Fruit fly (Drosophila melanogaster): ENCODE measurements around the gene CG12689.

CG12689 gene

DNA sequence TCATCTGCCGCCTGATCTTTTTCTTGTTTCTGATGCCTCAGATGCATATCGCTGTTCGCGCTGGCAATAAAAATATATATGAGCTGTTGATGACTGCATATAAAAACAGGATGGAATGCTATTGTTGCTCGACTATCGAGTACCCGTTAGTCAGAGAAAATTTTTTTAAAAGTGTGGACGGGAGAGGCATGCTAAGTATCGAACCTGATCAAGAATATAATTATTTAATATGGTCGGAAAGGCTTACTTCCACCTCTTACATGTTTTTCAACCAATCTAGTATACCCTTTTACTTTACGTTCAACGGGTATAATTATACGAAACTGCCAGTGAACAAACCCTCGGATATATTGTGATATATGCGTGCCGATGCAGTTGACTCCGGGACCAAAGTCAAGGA, 48.1 kb downstream of the CG12689 start:
- TF ChIP-seq Sox14 (GFP tag; optimal IDR thresholded peaks at IDR 0.05) (peak; percentile 44), Met (GFP tag; optimal IDR thresholded peaks at IDR 0.05) (peak; percentile 54), CG11762 (GFP tag; optimal IDR thresholded peaks at IDR 0.05; ENCODE audit: insufficient read depth) (peak; percentile 19), CG6792 (GFP tag; optimal IDR thresholded peaks at IDR 0.05) (peak; percentile 42), spab (GFP tag; optimal IDR thresholded peaks at IDR 0.05) (peak; percentile 51), Hr4 (GFP tag; optimal IDR thresholded peaks at IDR 0.05) (no peak), CG34406 (GFP tag; optimal IDR thresholded peaks at IDR 0.05) (peak; percentile 58), Sox15 (GFP tag; optimal IDR thresholded peaks at IDR 0.05) (peak; percentile 26), Eip75B (GFP tag; optimal IDR thresholded peaks at IDR 0.05) (peak; percentile 36), CG31627 (GFP tag; optimal IDR thresholded peaks at IDR 0.05) (peak; percentile 24), CG6163 (GFP tag; IDR thresholded peaks at IDR 0.05) (peak; percentile 57; the same call in 2 of the 3 replicates), Smox (GFP tag; optimal IDR thresholded peaks at IDR 0.05) (peak; percentile 25), CG3032 (tag; optimal IDR thresholded peaks at IDR 0.05) (peak; percentile 58), Ets96B (tag; optimal IDR thresholded peaks at IDR 0.05) (peak; percentile 64), CG10631 (GFP tag; optimal IDR thresholded peaks at IDR 0.05) (peak; percentile 27), CG1621 (tag; optimal IDR thresholded peaks at IDR 0.05) (peak; percentile 23), CG7368 (GFP tag; optimal IDR thresholded peaks at IDR 0.05) (peak; percentile 35), svp (GFP tag) (peak; percentile 79), dsx (GFP tag; optimal IDR thresholded peaks at IDR 0.05; ENCODE audit: poor library complexity, severe bottlenecking) (peak; percentile 52), esn (GFP tag; optimal IDR thresholded peaks at IDR 0.05) (peak; percentile 45), CG6276 (GFP tag; optimal IDR thresholded peaks at IDR 0.05) (no peak), CG8319 (GFP tag; optimal IDR thresholded peaks at IDR 0.05) (peak; percentile 41), CG11902 (GFP tag; optimal IDR thresholded peaks at IDR 0.05) (peak; percentile 67), pdm3 (GFP tag; optimal IDR thresholded peaks at IDR 0.05) (peak; percentile 45), Ets21C (GFP tag; optimal IDR thresholded peaks at IDR 0.05) (no peak), CG6854 (GFP tag; optimal IDR thresholded peaks at IDR 0.05) (no peak), CG8632 (GFP tag; optimal IDR thresholded peaks at IDR 0.05) (peak; percentile 42), achi (GFP tag; optimal IDR thresholded peaks at IDR 0.05) (peak; percentile 26), Eip93F (GFP tag; optimal IDR thresholded peaks at IDR 0.05) (no peak), Eip78C (GFP tag) (peak; percentile 88), Sox102F (GFP tag; optimal IDR thresholded peaks at IDR 0.05) (peak; percentile 24), CG9139 (GFP tag; optimal IDR thresholded peaks at IDR 0.05) (peak; percentile 22), net (GFP tag; optimal IDR thresholded peaks at IDR 0.05) (peak; percentile 25), lz (GFP tag; optimal IDR thresholded peaks at IDR 0.05) (peak; percentile 35), CG4318 (GFP tag; optimal IDR thresholded peaks at IDR 0.05) (no peak), vri (GFP tag; optimal IDR thresholded peaks at IDR 0.05) (no peak), CG10669 (GFP tag; optimal IDR thresholded peaks at IDR 0.05) (peak; percentile 70), CG8119 (GFP tag; IDR thresholded peaks at IDR 0.05) (no peak), fd59A (GFP tag; optimal IDR thresholded peaks at IDR 0.05) (peak; percentile 24), CG3919 (GFP tag; optimal IDR thresholded peaks at IDR 0.05) (peak; percentile 66), acj6 (GFP tag; optimal IDR thresholded peaks at IDR 0.05) (peak; percentile 47), CG6808 (GFP tag; optimal IDR thresholded peaks at IDR 0.05) (peak; percentile 38), fkh (GFP tag; optimal IDR thresholded peaks at IDR 0.05) (no peak), CG32006 (GFP tag; optimal IDR thresholded peaks at IDR 0.05) (no peak), topi (GFP tag; optimal IDR thresholded peaks at IDR 0.05) (peak; percentile 73), salr (GFP tag; optimal IDR thresholded peaks at IDR 0.05) (peak in 1 of 2 experiments; percentile 8), Hr39 (GFP tag; optimal IDR thresholded peaks at IDR 0.05) (peak; percentile 28), ss (GFP tag; optimal IDR thresholded peaks at IDR 0.05) (peak; percentile 32 to 64), cyc (GFP tag; optimal IDR thresholded peaks at IDR 0.05) (peak; percentile 53), OdsH (GFP tag; optimal IDR thresholded peaks at IDR 0.05) (peak; percentile 25), CG16779 (tag; optimal IDR thresholded peaks at IDR 0.05) (no peak), eg (GFP tag; IDR thresholded peaks at IDR 0.05) (no peak)
